Fruit fly (Drosophila melanogaster): Measurements from ENCODE around the gene nrv3.

The nrv3 gene

DNA sequence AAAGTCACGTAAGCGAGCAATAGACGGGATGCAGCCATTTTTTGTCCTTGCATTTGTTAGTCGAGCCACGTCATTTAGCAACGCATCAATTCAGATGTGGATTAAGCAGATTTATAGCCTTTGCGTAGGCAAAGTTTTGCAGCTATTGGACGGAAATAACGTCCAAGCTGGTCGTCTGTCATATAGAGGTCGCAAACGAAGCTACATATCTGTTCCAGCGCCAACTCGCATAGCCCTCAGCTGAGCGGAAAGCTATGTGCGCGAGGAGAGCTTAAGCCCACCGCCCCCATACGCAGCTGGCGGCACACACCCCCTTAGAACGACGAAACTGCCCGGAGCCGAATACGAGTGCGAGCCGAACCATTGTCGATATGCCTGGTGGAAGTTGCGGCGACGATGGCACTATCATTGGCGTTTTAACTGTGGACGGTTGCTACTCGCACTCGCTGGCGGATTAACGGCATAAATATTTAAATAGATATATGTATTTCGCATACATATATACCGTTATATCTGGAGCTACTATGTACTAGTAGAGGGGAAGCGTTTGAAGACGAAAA, at the start of gene nrv3:
nrv3 (plus strand) TSS at position 211 of the 560 bp plus-strand sequence.
- no peak for TF ChIP-seq CG33017 (tag; optimal IDR thresholded peaks at IDR 0.05)
- no peak for TF ChIP-seq cnc (optimal IDR thresholded peaks at IDR 0.05)
- TF ChIP-seq CG5204 (GFP tag; optimal IDR thresholded peaks at IDR 0.05) = peak; percentile 15
- no peak for TF ChIP-seq tj (GFP tag; optimal IDR thresholded peaks at IDR 0.05)
- TF ChIP-seq ovo (GFP tag; optimal IDR thresholded peaks at IDR 0.05) = peak; percentile 65
- peak; percentile 25 for TF ChIP-seq cic (GFP tag; optimal IDR thresholded peaks at IDR 0.05)
- peak; percentile 19 for TF ChIP-seq pad (GFP tag; optimal IDR thresholded peaks at IDR 0.05)
- TF ChIP-seq toe (GFP tag; optimal IDR thresholded peaks at IDR 0.05) = no peak

DNA sequence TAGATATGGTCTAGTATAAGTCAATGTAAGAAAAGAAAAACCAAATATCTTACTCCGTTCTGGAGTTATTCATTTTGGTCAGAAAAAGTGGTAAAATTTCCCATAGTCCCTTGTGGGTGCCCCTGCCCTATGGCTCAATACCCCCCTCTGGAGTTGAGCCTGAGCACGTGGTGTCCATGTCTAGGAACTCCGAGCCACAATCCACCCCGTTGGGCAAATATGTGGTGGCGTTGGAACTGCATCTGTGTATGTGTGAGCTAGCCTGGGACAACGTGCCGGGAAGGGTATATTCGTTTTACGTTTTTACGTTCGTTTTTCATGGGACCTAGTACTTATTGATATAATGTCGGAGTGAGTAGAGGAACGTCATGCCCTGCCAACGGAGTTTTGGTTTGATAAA, 49.0 kb upstream of the nrv3 start:
- TF ChIP-seq CG12768 (GFP tag; optimal IDR thresholded peaks at IDR 0.05) = no peak
- no peak for TF ChIP-seq CG7045 (GFP tag; optimal IDR thresholded peaks at IDR 0.05)

DNA sequence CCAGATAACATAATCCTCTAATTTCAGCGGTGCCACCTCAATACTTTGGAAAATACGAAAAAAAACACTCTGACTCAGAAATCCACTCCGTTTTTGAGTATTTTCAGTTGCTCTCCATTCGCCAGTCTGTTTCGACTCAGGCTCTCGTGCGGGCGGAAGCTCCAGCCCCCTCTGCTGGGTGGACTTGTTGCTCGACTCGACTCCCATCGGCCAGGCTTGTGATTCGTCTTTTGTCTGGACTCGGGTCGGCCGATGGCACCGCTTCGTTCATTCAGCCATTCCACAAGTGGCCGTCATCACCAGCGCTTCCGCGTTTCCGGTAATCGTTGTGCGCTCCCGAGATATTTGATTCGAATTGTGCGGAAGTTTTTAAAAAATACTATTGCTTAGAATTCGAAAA, 48.3 kb upstream of the nrv3 start, which contains the start of gene dimm:
dimm (plus strand) TSS at position 255 of the 400 bp plus-strand sequence.
- TF ChIP-seq cic (GFP tag; optimal IDR thresholded peaks at IDR 0.05) = no peak

DNA sequence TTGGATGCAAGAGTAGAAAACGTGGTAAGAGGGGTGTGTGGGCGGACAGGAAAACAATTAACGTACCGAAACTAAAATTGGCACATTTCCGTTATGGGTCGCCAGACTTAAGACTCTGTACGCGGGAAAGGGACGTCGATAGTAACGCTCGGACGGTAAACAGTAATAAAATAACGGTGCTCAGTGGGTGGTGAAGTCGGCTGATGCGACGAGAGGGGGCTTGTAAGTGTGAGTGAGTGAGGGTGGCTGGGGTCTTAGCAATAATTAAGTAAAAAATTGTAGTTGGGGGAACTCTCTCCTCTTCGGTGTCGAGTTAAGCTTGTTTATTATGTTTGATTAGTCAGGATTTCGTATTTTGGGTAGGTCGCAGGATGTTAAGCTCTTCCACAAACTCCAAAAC, 38.1 kb upstream of the nrv3 start:
- TF ChIP-seq Clk (GFP tag; optimal IDR thresholded peaks at IDR 0.05) (no peak), toe (GFP tag; optimal IDR thresholded peaks at IDR 0.05) (no peak), CG1620 (GFP tag; optimal IDR thresholded peaks at IDR 0.05) (no peak), CG7101 (tag; optimal IDR thresholded peaks at IDR 0.05) (no peak), bab1 (GFP tag; optimal IDR thresholded peaks at IDR 0.05) (no peak), Mnt (GFP tag; optimal IDR thresholded peaks at IDR 0.05) (no peak), cic (GFP tag; optimal IDR thresholded peaks at IDR 0.05) (no peak)

DNA sequence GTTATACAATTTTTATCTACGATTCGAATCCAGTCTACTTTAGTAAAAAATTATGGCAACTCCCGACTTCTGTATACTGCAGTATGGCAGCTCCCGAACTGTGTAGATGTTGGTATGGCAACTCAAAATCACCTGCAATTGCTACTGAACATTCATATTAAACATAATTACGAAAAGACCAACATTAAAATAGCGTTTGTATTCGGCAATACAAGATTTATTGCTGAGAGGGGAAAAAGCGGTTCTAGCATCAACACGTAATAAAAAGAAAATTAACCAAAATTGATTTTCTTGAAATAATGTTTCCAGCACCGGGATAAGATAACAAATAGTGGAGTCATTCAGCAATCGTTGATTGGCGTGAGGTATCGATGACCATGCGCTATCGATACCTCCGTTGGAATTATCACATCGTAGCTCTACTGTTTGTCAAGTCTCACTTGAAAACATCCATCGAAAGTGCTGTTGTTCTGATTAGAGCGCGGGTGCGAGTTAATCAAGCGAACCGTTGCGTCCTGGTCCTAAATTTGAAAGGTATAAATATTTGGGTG, 35.5 kb upstream of the nrv3 start, which contains the start of gene Tsp39D:
Tsp39D (plus strand) TSS at position 405 of the 551 bp plus-strand sequence.
- TF ChIP-seq cnc (optimal IDR thresholded peaks at IDR 0.05) (peak in 1 of 2 experiments; percentile 82), bab1 (GFP tag; optimal IDR thresholded peaks at IDR 0.05) (peak; percentile 46), kay (GFP tag; ENCODE audit: borderline replicate concordance) (no peak), CG11617 (GFP tag; optimal IDR thresholded peaks at IDR 0.05) (peak; percentile 3)

DNA sequence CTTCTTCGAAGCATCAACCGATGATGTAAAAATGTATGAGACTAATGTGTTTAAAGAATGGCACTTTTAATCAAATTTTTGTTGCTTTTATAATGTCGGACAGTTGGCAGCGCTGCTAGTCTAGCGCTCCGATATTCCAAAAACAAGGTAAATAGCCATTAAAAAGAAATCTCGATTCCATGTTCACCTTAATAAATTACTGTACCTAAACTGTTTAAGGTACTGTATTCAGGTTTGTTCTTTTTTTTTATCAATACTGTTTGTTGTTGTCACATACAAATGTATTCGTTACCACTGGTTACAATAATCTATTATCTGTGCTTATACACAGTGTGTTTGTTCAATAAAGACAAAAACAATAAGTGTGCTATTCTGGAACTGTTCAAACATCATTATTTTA, 18.9 kb upstream of the nrv3 start, which contains the start of gene dtr:
dtr (plus strand) TSS at position 301 of the 400 bp plus-strand sequence.
- no peak for TF ChIP-seq pad (GFP tag; optimal IDR thresholded peaks at IDR 0.05)
- TF ChIP-seq CG12768 (GFP tag; optimal IDR thresholded peaks at IDR 0.05) = no peak
- TF ChIP-seq toe (GFP tag; optimal IDR thresholded peaks at IDR 0.05) = no peak
- TF ChIP-seq tj (GFP tag; optimal IDR thresholded peaks at IDR 0.05) = no peak
- TF ChIP-seq bab1 (GFP tag; optimal IDR thresholded peaks at IDR 0.05) = no peak
- no peak for TF ChIP-seq CG11617 (GFP tag; optimal IDR thresholded peaks at IDR 0.05)
- no peak for TF ChIP-seq Mnt (GFP tag; optimal IDR thresholded peaks at IDR 0.05)
- TF ChIP-seq Hr96 (GFP tag; optimal IDR thresholded peaks at IDR 0.05) = no peak
- no peak for TF ChIP-seq ovo (GFP tag; optimal IDR thresholded peaks at IDR 0.05)
- TF ChIP-seq cic (GFP tag; optimal IDR thresholded peaks at IDR 0.05) = no peak
- no peak for TF ChIP-seq CG7045 (GFP tag; optimal IDR thresholded peaks at IDR 0.05)
- no peak for TF ChIP-seq CG5204 (GFP tag; optimal IDR thresholded peaks at IDR 0.05)
- TF ChIP-seq CG33017 (tag; optimal IDR thresholded peaks at IDR 0.05) = no peak

DNA sequence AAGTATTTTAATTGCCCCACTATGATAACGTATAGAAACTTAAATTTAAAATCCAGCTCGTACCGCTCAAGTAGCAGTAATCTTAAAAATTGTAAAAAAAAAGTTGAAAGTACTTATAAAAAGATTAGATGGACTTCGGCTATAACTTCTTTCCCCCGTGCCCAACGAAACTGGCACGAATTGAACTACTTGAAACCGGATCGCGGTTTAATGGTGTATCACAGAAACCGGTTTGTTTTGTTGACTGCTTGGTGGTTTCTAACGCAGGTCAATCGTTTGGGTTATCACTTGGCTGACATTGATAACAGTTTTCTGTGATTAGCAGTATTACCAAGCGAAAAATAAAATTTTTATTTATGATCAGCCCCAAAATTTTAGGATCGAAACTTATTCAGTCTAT, 12.5 kb upstream of the nrv3 start:
- TF ChIP-seq CG1620 (GFP tag; optimal IDR thresholded peaks at IDR 0.05) = no peak
- no peak for TF ChIP-seq kay (GFP tag; ENCODE audit: borderline replicate concordance)
- peak; percentile 11 for TF ChIP-seq cic (GFP tag; optimal IDR thresholded peaks at IDR 0.05)
- TF ChIP-seq bab1 (GFP tag; optimal IDR thresholded peaks at IDR 0.05) = no peak
- no peak for TF ChIP-seq CG12768 (GFP tag; optimal IDR thresholded peaks at IDR 0.05)
- TF ChIP-seq Mnt (GFP tag; optimal IDR thresholded peaks at IDR 0.05) = no peak

DNA sequence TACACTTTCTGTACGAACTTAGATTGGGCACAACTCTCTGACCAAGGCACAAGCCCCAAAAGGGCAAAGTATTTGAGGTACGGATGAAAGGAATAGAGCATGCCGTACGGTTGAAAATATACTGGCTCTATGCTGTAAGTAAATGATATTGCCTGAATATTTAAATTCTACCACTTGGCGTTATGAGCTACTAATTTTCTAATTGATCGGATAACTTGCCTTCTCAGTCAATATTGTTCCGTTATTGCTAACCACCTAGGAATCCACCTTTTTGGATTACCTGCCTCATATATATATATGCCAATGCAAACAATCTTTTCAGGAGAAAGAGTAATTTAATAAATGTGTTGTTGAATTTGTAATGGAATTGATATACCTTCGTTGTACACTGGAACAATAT, 10.2 kb upstream of the nrv3 start, which contains the start of gene Gr39b:
Gr39b (minus strand) TSS at position 101 of the 400 bp plus-strand sequence.
- no peak for TF ChIP-seq ovo (GFP tag; optimal IDR thresholded peaks at IDR 0.05)
- no peak for TF ChIP-seq CG12768 (GFP tag; optimal IDR thresholded peaks at IDR 0.05)
- no peak for TF ChIP-seq Crg-1 (GFP tag; optimal IDR thresholded peaks at IDR 0.05)
- TF ChIP-seq CG1620 (GFP tag; optimal IDR thresholded peaks at IDR 0.05) = no peak
- no peak for TF ChIP-seq CG11617 (GFP tag; optimal IDR thresholded peaks at IDR 0.05)
- TF ChIP-seq Hr96 (GFP tag; optimal IDR thresholded peaks at IDR 0.05) = no peak
- TF ChIP-seq Clk (GFP tag; optimal IDR thresholded peaks at IDR 0.05) = no peak
- no peak for TF ChIP-seq tj (GFP tag; optimal IDR thresholded peaks at IDR 0.05)
- no peak for TF ChIP-seq cic (GFP tag; optimal IDR thresholded peaks at IDR 0.05)
- no peak for TF ChIP-seq CG7101 (tag; optimal IDR thresholded peaks at IDR 0.05)

Measured in whole organism, adult.